Fruit fly (Drosophila melanogaster) whole organism, pupa: Measurements from ENCODE around the gene CG14443.

Experiments
- CG10348 ChIP-seq: fragments of 200-800 bp; sonication (Bioruptor generic); IDR thresholded peaks from 2 replicates; pipeline ENCODE4 v1.3.6; 2022; ENCODE audit warnings: missing biosample characterization, missing genetic modification characterization
- CG12605 ChIP-seq: fragments of 200-800 bp; sonication (Bioruptor generic); IDR thresholded peaks from 2 replicates; pipeline ENCODE4 v1.3.6; 2022; ENCODE audit warnings: missing biosample characterization, missing genetic modification characterization
- CG13204 ChIP-seq: fragments of 200-800 bp; sonication (Bioruptor generic); optimal IDR thresholded peaks from 2 replicates; lab custom pipeline; 2018; ENCODE audit warnings: missing biosample characterization, mild to moderate bottlenecking, missing genetic modification characterization, moderate library complexity
- CG14655 ChIP-seq: fragments of 200-800 bp; sonication (Bioruptor generic); optimal IDR thresholded peaks from 3 replicates; lab custom pipeline; 2017; ENCODE audit warnings: mild to moderate bottlenecking, missing biosample characterization, missing genetic modification reagents, missing genetic modification characterization
- CG15710 ChIP-seq: fragments of 200-800 bp; sonication (Bioruptor generic); optimal IDR thresholded peaks from 2 replicates; lab custom pipeline; 2018; ENCODE audit warnings: missing biosample characterization, mild to moderate bottlenecking, missing genetic modification characterization, moderate library complexity
- CG17806 ChIP-seq: fragments of 200-800 bp; sonication (Bioruptor generic); optimal IDR thresholded peaks from 2 replicates; lab custom pipeline; 2018; ENCODE audit warnings: missing biosample characterization, mild to moderate bottlenecking, missing genetic modification characterization, moderate library complexity
- CG32121 ChIP-seq: fragments of 200-800 bp; sonication (Bioruptor generic); IDR thresholded peaks from 2 replicates; pipeline ENCODE4 v1.3.6; 2022; ENCODE audit warnings: missing biosample characterization, missing genetic modification characterization
- CG34367 ChIP-seq: fragments of 200-800 bp; sonication (Bioruptor generic); optimal IDR thresholded peaks from 2 replicates; lab custom pipeline; 2018; ENCODE audit warnings: missing biosample characterization, mild to moderate bottlenecking, missing genetic modification characterization
- CG4496 ChIP-seq: fragments of 200-800 bp; sonication (Bioruptor generic); IDR thresholded peaks from 3 replicates; pipeline ENCODE4 v1.3.6; 2022; ENCODE audit warnings: missing biosample characterization, missing genetic modification characterization
- CG8159 ChIP-seq: fragments of 200-800 bp; sonication (Bioruptor generic); optimal IDR thresholded peaks from 3 replicates; lab custom pipeline; 2018; ENCODE audit warnings: missing biosample characterization, mild to moderate bottlenecking, missing genetic modification characterization, moderate library complexity
- CG8301 ChIP-seq: fragments of 200-800 bp; sonication (Bioruptor generic); optimal IDR thresholded peaks from 2 replicates; lab custom pipeline; 2018; ENCODE audit warnings: missing biosample characterization, mild to moderate bottlenecking, missing genetic modification characterization
- CG9948 ChIP-seq: fragments of 200-800 bp; sonication (Bioruptor generic); optimal IDR thresholded peaks from 2 replicates; lab custom pipeline; 2018; ENCODE audit warnings: missing biosample characterization, mild to moderate bottlenecking, missing genetic modification characterization, moderate library complexity
- D1 ChIP-seq: fragments of 200-800 bp; sonication (Bioruptor generic); optimal IDR thresholded peaks from 2 replicates; lab custom pipeline; 2018; ENCODE audit warnings: missing biosample characterization, mild to moderate bottlenecking, missing genetic modification characterization, moderate library complexity
- EcR ChIP-seq: fragments of 200-800 bp; sonication (Bioruptor generic); optimal IDR thresholded peaks from 3 replicates; lab custom pipeline; 2019; ENCODE audit warnings: missing biosample characterization, missing genetic modification characterization, mild to moderate bottlenecking, moderate library complexity, missing genetic modification reagents
- Ets98B ChIP-seq: fragments of 200-800 bp; sonication (Bioruptor generic); IDR thresholded peaks from 2 replicates; pipeline ENCODE4 v1.3.6; 2022; ENCODE audit warnings: missing biosample characterization, missing genetic modification characterization
- Pif1A ChIP-seq: fragments of 200-800 bp; sonication (Bioruptor generic); optimal IDR thresholded peaks from 3 replicates; lab custom pipeline; 2016; ENCODE audit warnings: missing biosample characterization, missing genetic modification characterization
- Pif1B ChIP-seq: fragments of 200-800 bp; sonication (Bioruptor generic); optimal IDR thresholded peaks from 3 replicates; lab custom pipeline; 2016; ENCODE audit warnings: missing biosample characterization, missing genetic modification characterization
- Snoo ChIP-seq: fragments of 200-800 bp; sonication (Bioruptor generic); optimal IDR thresholded peaks from 3 replicates; lab custom pipeline; 2017; ENCODE audit warnings: missing biosample characterization, mild to moderate bottlenecking, missing genetic modification characterization, inconsistent platforms
- fd96Ca ChIP-seq: fragments of 200-800 bp; sonication (Bioruptor generic); IDR thresholded peaks from 3 replicates; pipeline ENCODE4 v1.3.6; 2022; ENCODE audit warnings: missing biosample characterization, missing genetic modification characterization
- gl ChIP-seq: fragments of 200-800 bp; sonication (Bioruptor generic); optimal IDR thresholded peaks from 2 replicates; lab custom pipeline; 2018; ENCODE audit warnings: missing biosample characterization, mild to moderate bottlenecking, missing genetic modification characterization
- rn ChIP-seq: fragments of 200-800 bp; sonication (Bioruptor generic); IDR thresholded peaks from 2 replicates; pipeline ENCODE4 v1.3.6; 2022; ENCODE audit warnings: missing biosample characterization, missing genetic modification characterization

The CG14443 gene

DNA sequence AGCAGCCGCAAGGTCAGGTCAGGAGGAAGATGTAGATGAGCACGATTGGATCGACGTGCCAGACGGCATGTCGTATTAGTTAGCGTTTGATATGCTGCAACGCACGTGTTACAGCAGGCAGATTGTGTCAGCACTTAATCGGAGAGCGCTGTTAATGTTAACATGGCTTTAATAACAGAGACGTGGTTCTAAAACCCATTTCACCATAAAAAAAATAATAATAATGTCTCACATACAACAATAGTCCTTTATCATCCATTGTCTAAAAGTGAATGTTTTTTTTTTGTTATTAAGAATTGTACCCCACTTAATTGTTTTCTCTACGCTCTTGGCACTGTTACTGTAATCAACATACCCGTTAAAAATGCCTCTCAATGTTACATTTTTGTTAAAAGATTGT, 34.5 kb upstream of the CG14443 start:
- peak; percentile 94 for TF ChIP-seq Snoo
- TF ChIP-seq Ets98B: peak; percentile 99
- TF ChIP-seq rn (GFP tag; lab: Robert Waterston, UW): peak; percentile 98
- TF ChIP-seq Pif1A (GFP tag; lab: Kevin White, UChicago): peak; percentile 89
- no peak for TF ChIP-seq CG13204
- peak; percentile 97 for TF ChIP-seq CG17806
- peak; percentile 96 for TF ChIP-seq CG14655 (GFP tag; lab: Kevin White, UChicago)
- TF ChIP-seq CG12605 (GFP tag; lab: Robert Waterston, UW): peak; percentile 98
- no peak for TF ChIP-seq EcR (GFP tag; lab: Kevin White, UChicago)
- peak; percentile 86 for TF ChIP-seq gl
- peak; percentile 95 for TF ChIP-seq CG10348 (GFP tag; lab: Robert Waterston, UW)
- peak; percentile 78 for TF ChIP-seq CG9948 (tag; lab: Kevin White, UChicago)
- TF ChIP-seq CG32121 (GFP tag; lab: Robert Waterston, UW): peak; percentile 99
- peak; percentile 88 for TF ChIP-seq D1 (tag; lab: Kevin White, UChicago)
- peak; percentile 88 for TF ChIP-seq fd96Ca (GFP tag; lab: Robert Waterston, UW)
- peak; percentile 95 for TF ChIP-seq CG8301
- TF ChIP-seq CG15710 (tag; lab: Kevin White, UChicago): peak; percentile 84
- peak; percentile 90 for TF ChIP-seq Pif1B
- TF ChIP-seq CG4496 (GFP tag; lab: Robert Waterston, UW): peak; percentile 100
- peak; percentile 95 for TF ChIP-seq CG8159
- peak; percentile 81 for TF ChIP-seq CG34367

DNA sequence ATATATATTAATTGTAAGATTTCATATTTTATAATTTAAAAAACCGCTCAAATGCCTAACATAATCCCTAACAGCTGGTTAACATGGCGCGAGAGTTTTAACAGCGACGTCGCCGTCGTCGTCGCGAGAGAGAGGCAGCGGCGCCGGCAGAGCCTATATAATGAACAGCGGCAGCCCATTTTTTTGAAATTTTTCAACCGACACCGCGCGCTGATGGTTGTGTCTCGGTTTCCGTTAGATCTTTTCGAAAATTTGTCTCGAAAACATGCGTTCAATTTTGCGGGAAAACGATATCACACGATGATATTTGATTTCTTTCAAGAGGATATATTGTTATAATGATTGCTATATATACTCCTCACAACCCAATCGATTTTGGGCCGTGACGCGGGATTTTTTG, 33.9 kb upstream of the CG14443 start, which contains the start of gene pigs:
pigs (plus strand) TSS at position 183 of the 400 bp plus-strand sequence.
- TF ChIP-seq fd96Ca (GFP tag; lab: Robert Waterston, UW): no peak
- TF ChIP-seq CG4496 (GFP tag; lab: Robert Waterston, UW): 0 out of 3 replicates have a peak, but pooled peaks have one; percentile 10

DNA sequence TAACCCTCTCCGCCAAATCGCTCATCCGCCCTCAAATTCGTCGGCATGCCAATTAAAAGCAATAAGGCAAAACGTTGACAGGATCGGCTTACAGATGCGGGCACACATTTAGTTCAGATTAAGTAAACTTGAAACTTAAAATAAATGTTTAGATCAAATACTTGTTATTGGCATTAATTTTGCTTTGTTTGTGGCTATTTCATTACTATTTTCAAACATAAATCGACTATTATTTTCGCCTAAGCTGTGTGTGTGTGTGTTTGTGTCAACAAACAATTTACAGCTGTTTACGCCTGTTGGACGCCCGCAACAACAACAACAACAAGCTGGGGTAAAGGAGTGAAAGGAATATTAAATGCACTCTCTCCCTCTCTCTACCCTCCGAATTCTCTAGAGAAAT, 32.6 kb upstream of the CG14443 start:
- TF ChIP-seq CG9948 (tag; lab: Kevin White, UChicago): peak; percentile 52
- TF ChIP-seq CG8301: peak; percentile 35
- peak; percentile 34 for TF ChIP-seq CG34367
- no peak for TF ChIP-seq EcR (GFP tag; lab: Kevin White, UChicago)
- TF ChIP-seq fd96Ca (GFP tag; lab: Robert Waterston, UW): peak; percentile 35; the same call in 1 of the 3 replicates
- peak; percentile 54 for TF ChIP-seq CG8159
- peak; percentile 42 for TF ChIP-seq CG17806
- peak; percentile 78 for TF ChIP-seq CG4496 (GFP tag; lab: Robert Waterston, UW)
- TF ChIP-seq CG15710 (tag; lab: Kevin White, UChicago): peak; percentile 39
- TF ChIP-seq D1 (tag; lab: Kevin White, UChicago): no peak
- peak; percentile 39; the same call in 1 of the 2 replicates for TF ChIP-seq CG12605 (GFP tag; lab: Robert Waterston, UW)
- TF ChIP-seq Ets98B: no peak
- TF ChIP-seq CG32121 (GFP tag; lab: Robert Waterston, UW): 0 out of 2 replicates have a peak, but pooled peaks have one; percentile 25
- TF ChIP-seq CG14655 (GFP tag; lab: Kevin White, UChicago): peak; percentile 21
- no peak for TF ChIP-seq rn (GFP tag; lab: Robert Waterston, UW)
- peak; percentile 19 for TF ChIP-seq Snoo
- TF ChIP-seq, all 21 proteins: peak for 12

DNA sequence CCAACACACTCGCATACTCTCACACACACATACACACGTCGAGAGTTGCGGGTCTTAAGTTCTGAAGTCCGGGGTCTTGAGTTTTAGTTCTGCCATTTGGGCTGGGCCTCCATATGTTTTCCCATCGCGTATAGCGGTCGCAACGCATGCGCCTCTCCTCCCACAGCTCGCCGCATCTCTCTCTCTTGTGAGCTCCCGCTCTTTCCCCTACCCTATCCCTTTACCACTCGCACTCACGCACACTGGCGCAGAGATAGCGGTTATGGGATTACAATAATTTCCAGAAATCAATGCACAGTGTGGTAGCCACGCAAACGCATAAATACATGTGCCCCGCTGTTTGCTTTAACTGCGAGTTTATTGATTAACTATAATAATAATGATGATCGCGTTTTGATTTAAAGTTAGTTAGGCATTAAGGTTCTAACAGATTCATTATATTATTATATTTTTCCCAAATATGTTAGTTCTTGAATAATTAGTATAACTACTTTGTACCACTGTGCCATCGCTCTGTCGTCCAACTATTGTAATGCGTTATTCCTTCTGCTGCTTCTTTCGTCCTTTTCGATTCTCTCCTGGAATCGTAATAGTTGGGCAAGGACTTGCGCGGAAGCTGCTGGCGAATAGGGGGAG, 32.0 kb upstream of the CG14443 start:
- TF ChIP-seq CG14655 (GFP tag; lab: Kevin White, UChicago) (peak; percentile 92), fd96Ca (GFP tag; lab: Robert Waterston, UW) (peak; percentile 88), Pif1A (GFP tag; lab: Kevin White, UChicago) (peak; percentile 93), CG9948 (tag; lab: Kevin White, UChicago) (peak; percentile 91), CG32121 (GFP tag; lab: Robert Waterston, UW) (peak; percentile 83), rn (GFP tag; lab: Robert Waterston, UW) (peak; percentile 59; the same call in 1 of the 2 replicates), Ets98B (peak; percentile 75), Snoo (peak; percentile 84), CG15710 (tag; lab: Kevin White, UChicago) (peak; percentile 91), EcR (GFP tag; lab: Kevin White, UChicago) (no peak), CG8301 (peak; percentile 88), CG4496 (GFP tag; lab: Robert Waterston, UW) (peak; percentile 90), gl (peak; percentile 84), CG10348 (GFP tag; lab: Robert Waterston, UW) (0 out of 2 replicates have a peak, but pooled peaks have one; percentile 38), CG8159 (peak; percentile 93), CG34367 (peak; percentile 88), D1 (tag; lab: Kevin White, UChicago) (peak; percentile 71), CG13204 (peak; percentile 69), CG17806 (peak; percentile 91), CG12605 (GFP tag; lab: Robert Waterston, UW) (peak; percentile 72; the same call in 1 of the 2 replicates), Pif1B (peak; percentile 91)

DNA sequence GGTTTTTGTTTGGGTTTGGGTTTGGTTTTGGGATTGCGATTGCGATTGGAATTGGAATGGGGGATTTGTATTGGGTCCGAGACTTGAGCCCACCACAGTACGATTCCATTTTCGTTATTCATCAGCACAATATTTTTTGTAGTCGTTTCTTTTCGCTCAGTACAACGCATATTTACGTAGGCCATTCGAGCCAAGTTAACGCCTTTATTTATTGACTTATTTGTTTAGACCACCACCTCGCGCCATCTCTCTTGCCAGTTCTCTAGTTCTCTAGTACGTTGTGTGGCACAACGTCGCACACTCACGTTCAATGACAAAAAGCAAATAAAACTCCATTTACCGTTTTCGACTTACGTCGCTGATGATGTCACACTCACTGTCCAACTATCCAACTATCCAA, 29.1 kb upstream of the CG14443 start:
- no peak for TF ChIP-seq CG13204
- TF ChIP-seq CG15710 (tag; lab: Kevin White, UChicago): no peak
- TF ChIP-seq CG34367: no peak
- no peak for TF ChIP-seq CG14655 (GFP tag; lab: Kevin White, UChicago)
- TF ChIP-seq CG17806: no peak
- TF ChIP-seq D1 (tag; lab: Kevin White, UChicago): no peak

DNA sequence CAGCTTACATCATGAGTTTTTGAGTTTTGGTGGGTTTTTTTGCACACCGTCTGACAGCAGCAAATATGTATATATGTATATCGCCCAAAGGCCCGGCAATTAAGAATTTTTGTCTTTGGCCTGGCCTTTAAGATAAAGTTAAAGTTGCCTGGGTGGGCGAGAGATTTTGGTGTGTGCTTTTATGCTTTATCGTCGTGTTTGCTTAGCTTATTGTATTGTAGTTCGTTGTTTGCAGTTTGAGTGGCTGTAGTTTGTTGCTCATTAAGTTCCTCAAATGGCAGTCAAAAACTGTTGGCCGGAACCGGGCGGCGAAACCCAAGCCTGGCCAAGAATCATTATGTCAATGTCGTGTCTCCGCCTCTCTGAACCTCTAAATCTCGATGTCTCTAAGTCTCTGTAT, 21.9 kb upstream of the CG14443 start:
- TF ChIP-seq CG15710 (tag; lab: Kevin White, UChicago) (no peak), Ets98B (no peak), CG13204 (no peak)
